Fruit fly (Drosophila melanogaster): ENCODE data around the gene Sfp24Bc.

DNA sequence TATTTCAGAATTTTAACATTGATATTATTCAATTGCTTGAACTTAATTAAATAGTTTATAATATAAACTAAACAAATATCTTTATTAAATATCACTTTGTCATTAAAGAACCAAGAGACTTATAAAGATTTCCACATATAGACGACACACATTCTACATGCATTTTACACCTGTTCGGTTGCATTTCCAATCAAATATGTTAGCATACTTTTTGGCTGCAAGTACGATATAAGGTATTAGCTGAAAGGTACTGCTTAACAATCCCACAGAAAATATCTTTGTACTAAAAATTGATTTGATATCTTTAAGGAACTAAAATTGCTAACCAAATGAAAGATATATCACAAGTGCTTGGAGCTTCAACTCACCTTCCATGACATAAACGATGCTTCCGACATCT is 36.5 kb downstream of the Sfp24Bc start:
- no peak for TF ChIP-seq CG33017 (tag; optimal IDR thresholded peaks at IDR 0.05)
- no peak for TF ChIP-seq ovo (GFP tag; optimal IDR thresholded peaks at IDR 0.05)
- no peak for TF ChIP-seq kay (GFP tag; ENCODE audit: borderline replicate concordance)
- TF ChIP-seq toe (GFP tag; optimal IDR thresholded peaks at IDR 0.05) = no peak
- no peak for TF ChIP-seq CG1620 (GFP tag; optimal IDR thresholded peaks at IDR 0.05)
- TF ChIP-seq tj (GFP tag; optimal IDR thresholded peaks at IDR 0.05) = no peak
- TF ChIP-seq CG5204 (GFP tag; optimal IDR thresholded peaks at IDR 0.05) = no peak

Data from whole organism, adult.